Worm (Caenorhabditis elegans): Measurements from ENCODE around the gene F52G2.3.

F52G2.3 gene

ce11 chrIV:13513010-13513409 lies 35.0 kb downstream of the F52G2.3 start:
- TF ChIP-seq nhr-129 (tag; optimal IDR thresholded peaks at IDR 0.05) (peak; percentile 14), ceh-16 (tag; optimal IDR thresholded peaks at IDR 0.05) (no peak)

- TF ChIP-seq ama-1 (optimal IDR thresholded peaks at IDR 0.05) (no peak), unc-39 (tag; optimal IDR thresholded peaks at IDR 0.05) (no peak), F13H6.1 (tag; optimal IDR thresholded peaks at IDR 0.05) (no peak), nhr-23 (tag; optimal IDR thresholded peaks at IDR 0.05) (no peak), gmeb-1 (tag; optimal IDR thresholded peaks at IDR 0.05) (no peak)
Observed at ce11 chrIV:13512112-13512569, 35.9 kb downstream of the F52G2.3 start, which contains the start of gene puf-3. Gene puf-3, minus strand, starts transcription at chrIV:13512162.

- TF ChIP-seq ztf-11 (tag; optimal IDR thresholded peaks at IDR 0.05) (no peak), unc-62 (GFP tag; optimal IDR thresholded peaks at IDR 0.05) (no peak), crh-2 (tag; optimal IDR thresholded peaks at IDR 0.05) (no peak), fos-1 (tag; optimal IDR thresholded peaks at IDR 0.05) (no peak), R02D3.7 (tag; optimal IDR thresholded peaks at IDR 0.05) (no peak), elt-3 (tag; optimal IDR thresholded peaks at IDR 0.05) (no peak), gmeb-1 (tag; optimal IDR thresholded peaks at IDR 0.05) (no peak), ama-1 (optimal IDR thresholded peaks at IDR 0.05) (no peak), Y55F3AM.14 (GFP tag; optimal IDR thresholded peaks at IDR 0.05) (no peak), nhr-25 (tag; optimal IDR thresholded peaks at IDR 0.05) (no peak), lin-39 (tag; optimal IDR thresholded peaks at IDR 0.05) (no peak), mab-5 (tag; optimal IDR thresholded peaks at IDR 0.05) (no peak), egl-27 (tag; optimal IDR thresholded peaks at IDR 0.05) (no peak), zag-1 (tag; optimal IDR thresholded peaks at IDR 0.05) (no peak), unc-55 (GFP tag; optimal IDR thresholded peaks at IDR 0.05) (no peak), nhr-12 (tag; optimal IDR thresholded peaks at IDR 0.05) (no peak), sma-3 (GFP tag; optimal IDR thresholded peaks at IDR 0.05) (no peak), C34F6.9 (tag; optimal IDR thresholded peaks at IDR 0.05) (no peak), nhr-77 (tag; optimal IDR thresholded peaks at IDR 0.05) (no peak), lsy-2 (tag; optimal IDR thresholded peaks at IDR 0.05) (no peak)
Observed at ce11 chrIV:13510049-13510448, 38.0 kb downstream of the F52G2.3 start.

- TF ChIP-seq C34F6.9 (tag; optimal IDR thresholded peaks at IDR 0.05) (no peak), fos-1 (tag; optimal IDR thresholded peaks at IDR 0.05) (peak; percentile 29)
Observed at ce11 chrIV:13508924-13509323, 39.1 kb downstream of the F52G2.3 start, which contains the start of gene afmd-2. Gene afmd-2, plus strand, starts transcription at chrIV:13509224.

ce11 chrIV:13505662-13506061 lies 42.4 kb downstream of the F52G2.3 start, which contains the start of gene nlp-17:
Gene nlp-17, minus strand, starts transcription at chrIV:13505762.
- no peak for TF ChIP-seq alr-1 (tag; optimal IDR thresholded peaks at IDR 0.05)
- no peak for TF ChIP-seq nhr-6 (tag; optimal IDR thresholded peaks at IDR 0.05)
- no peak for TF ChIP-seq aly-2 (tag; optimal IDR thresholded peaks at IDR 0.05)
- TF ChIP-seq R02D3.7 (tag; optimal IDR thresholded peaks at IDR 0.05), result no peak
- TF ChIP-seq dmd-4 (tag; optimal IDR thresholded peaks at IDR 0.05), result no peak
- no peak for TF ChIP-seq blmp-1 (tag; optimal IDR thresholded peaks at IDR 0.05; ENCODE audit: insufficient read depth)
- no peak for TF ChIP-seq ama-1 (optimal IDR thresholded peaks at IDR 0.05)
- no peak for TF ChIP-seq nhr-25 (tag; optimal IDR thresholded peaks at IDR 0.05)
- no peak for TF ChIP-seq fos-1 (tag; optimal IDR thresholded peaks at IDR 0.05)
- TF ChIP-seq lin-13 (GFP tag; optimal IDR thresholded peaks at IDR 0.05), result no peak
- TF ChIP-seq unc-39 (tag; optimal IDR thresholded peaks at IDR 0.05), result no peak
- TF ChIP-seq C34F6.9 (tag; optimal IDR thresholded peaks at IDR 0.05), result no peak

- TF ChIP-seq ztf-4 (tag; optimal IDR thresholded peaks at IDR 0.05) (no peak), lin-39 (tag; optimal IDR thresholded peaks at IDR 0.05) (no peak), mdl-1 (tag; optimal IDR thresholded peaks at IDR 0.05) (no peak), sma-9 (GFP tag; optimal IDR thresholded peaks at IDR 0.05) (no peak), sma-9 (tag; optimal IDR thresholded peaks at IDR 0.05) (no peak), zag-1 (tag; optimal IDR thresholded peaks at IDR 0.05) (no peak), ceh-16 (tag; optimal IDR thresholded peaks at IDR 0.05) (no peak), skn-1 (tag; optimal IDR thresholded peaks at IDR 0.05) (no peak), nhr-129 (tag; optimal IDR thresholded peaks at IDR 0.05) (no peak), unc-55 (GFP tag; optimal IDR thresholded peaks at IDR 0.05) (no peak), nhr-6 (tag; optimal IDR thresholded peaks at IDR 0.05) (no peak), aly-2 (tag; optimal IDR thresholded peaks at IDR 0.05) (no peak), lin-11 (tag; optimal IDR thresholded peaks at IDR 0.05) (no peak), mbf-1 (tag; optimal IDR thresholded peaks at IDR 0.05) (no peak), lin-13 (GFP tag; optimal IDR thresholded peaks at IDR 0.05) (no peak), nhr-12 (tag; optimal IDR thresholded peaks at IDR 0.05) (no peak), snpc-4 (tag; optimal IDR thresholded peaks at IDR 0.05) (no peak), nhr-10 (tag; optimal IDR thresholded peaks at IDR 0.05) (no peak)
Observed at ce11 chrIV:13505144-13505543, 42.9 kb downstream of the F52G2.3 start, which contains the start of gene seld-1. Gene seld-1, plus strand, starts transcription at chrIV:13505444.

Data from whole organism, L2 larva.